Worm (Caenorhabditis elegans) whole organism, midembryonic: ENCODE results near the gene K03B4.2.

Experiments
- T22C8.4 ChIP-seq: fragments of 200-800 bp; sonication (Bioruptor generic); IDR thresholded peaks from 2 replicates; pipeline ENCODE4 v1.3.6; 2022; ENCODE audit warnings: missing genetic modification characterization, missing compliant biosample characterization
- cog-1 ChIP-seq: sonication (generic microtip); optimal IDR thresholded peaks from 2 replicates; lab custom pipeline; 2016; ENCODE audit warnings: missing genetic modification characterization, missing compliant biosample characterization
- flt-1 ChIP-seq: fragments of 200-800 bp; sonication (Bioruptor generic); IDR thresholded peaks from 2 replicates; pipeline ENCODE4 v1.3.6; 2022; ENCODE audit warnings: missing genetic modification characterization, missing compliant biosample characterization
- klf-2 ChIP-seq: fragments of 200-800 bp; sonication (Bioruptor generic); conservative IDR thresholded peaks from 2 replicates; pipeline ENCODE4 v1.3.6; 2022; ENCODE audit warnings: missing genetic modification reagents, missing genetic modification characterization, missing compliant biosample characterization
- med-1 ChIP-seq: sonication (generic microtip); optimal IDR thresholded peaks from 2 replicates; lab custom pipeline; 2017; ENCODE audit warnings: missing genetic modification characterization, mild to moderate bottlenecking, missing compliant biosample characterization, antibody characterized with exemption, missing genetic modification reagents; ENCODE audit not compliant: insufficient read depth
- ref-1 ChIP-seq: fragments of 200-800 bp; sonication (Bioruptor generic); conservative IDR thresholded peaks from 2 replicates; pipeline ENCODE4 v1.3.6; 2022; ENCODE audit warnings: missing genetic modification reagents, missing genetic modification characterization, missing compliant biosample characterization
- tab-1 ChIP-seq: fragments of 200-800 bp; sonication (Bioruptor generic); IDR thresholded peaks from 2 replicates; pipeline ENCODE4 v1.3.6; 2022; ENCODE audit warnings: missing genetic modification characterization, missing compliant biosample characterization
- ztf-23 ChIP-seq: fragments of 200-800 bp; sonication (Bioruptor generic); IDR thresholded peaks from 2 replicates; pipeline ENCODE4 v1.3.6; 2022; ENCODE audit warnings: missing genetic modification reagents, missing genetic modification characterization, missing compliant biosample characterization
- ztf-29 ChIP-seq: fragments of 200-800 bp; sonication (Bioruptor generic); IDR thresholded peaks from 2 replicates; pipeline ENCODE4 v1.3.6; 2022; ENCODE audit warnings: missing genetic modification reagents, missing genetic modification characterization, missing compliant biosample characterization

The K03B4.2 gene

ce11 chrV:4676812-4677211 lies 11.0 kb upstream of the K03B4.2 start:
- no peak for TF ChIP-seq cog-1 (tag; lab: Kevin White, UChicago)
- no peak for TF ChIP-seq flt-1 (GFP tag; lab: Robert Waterston, UW)
- no peak for TF ChIP-seq ztf-29
- TF ChIP-seq ref-1 (GFP tag; lab: Robert Waterston, UW) = no peak
- TF ChIP-seq med-1 (GFP tag; lab: Kevin White, UChicago) = no peak
- no peak for TF ChIP-seq klf-2 (GFP tag; lab: Robert Waterston, UW)
- TF ChIP-seq ztf-23 (GFP tag; lab: Robert Waterston, UW) = no peak
- no peak for TF ChIP-seq tab-1
- no peak for TF ChIP-seq T22C8.4 (GFP tag; lab: Robert Waterston, UW)

DNA sequence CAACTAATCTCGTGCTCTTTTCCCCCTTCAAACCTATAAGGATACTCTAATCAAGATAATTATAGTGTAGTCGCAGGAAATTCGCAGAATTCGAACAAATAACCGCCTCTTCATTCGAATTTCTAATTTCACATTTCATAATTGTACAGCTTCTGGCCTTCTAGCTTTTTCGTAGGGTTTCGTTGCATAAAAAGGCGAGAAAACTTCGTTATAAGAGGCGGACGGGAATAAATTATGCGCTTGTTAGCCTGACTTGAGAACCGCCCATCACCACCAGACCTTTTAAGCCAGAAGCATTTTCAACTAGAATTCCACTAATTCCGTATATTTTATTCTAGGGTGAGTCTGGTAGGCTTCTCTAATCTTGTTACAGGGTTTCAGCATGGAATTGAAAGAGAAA lies 6.1 kb upstream of the K03B4.2 start, which contains the start of gene K03B4.4:
Gene K03B4.4 (plus strand): TSS at position 301 of the 400 bp plus-strand sequence.
- TF ChIP-seq ref-1 (GFP tag; lab: Robert Waterston, UW) = no peak
- no peak for TF ChIP-seq flt-1 (GFP tag; lab: Robert Waterston, UW)
- TF ChIP-seq T22C8.4 (GFP tag; lab: Robert Waterston, UW) = no peak
- no peak for TF ChIP-seq tab-1
- no peak for TF ChIP-seq klf-2 (GFP tag; lab: Robert Waterston, UW)
- no peak for TF ChIP-seq med-1 (GFP tag; lab: Kevin White, UChicago)
- TF ChIP-seq ztf-29 = no peak
- TF ChIP-seq cog-1 (tag; lab: Kevin White, UChicago) = no peak
- no peak for TF ChIP-seq ztf-23 (GFP tag; lab: Robert Waterston, UW)

ce11 chrV:4684137-4684536 lies 3.7 kb upstream of the K03B4.2 start:
- TF ChIP-seq cog-1 (tag; lab: Kevin White, UChicago) = no peak
- TF ChIP-seq tab-1 = no peak
- TF ChIP-seq T22C8.4 (GFP tag; lab: Robert Waterston, UW) = no peak
- no peak for TF ChIP-seq klf-2 (GFP tag; lab: Robert Waterston, UW)
- no peak for TF ChIP-seq ztf-29
- no peak for TF ChIP-seq ref-1 (GFP tag; lab: Robert Waterston, UW)
- TF ChIP-seq med-1 (GFP tag; lab: Kevin White, UChicago) = no peak
- TF ChIP-seq flt-1 (GFP tag; lab: Robert Waterston, UW) = no peak
- no peak for TF ChIP-seq ztf-23 (GFP tag; lab: Robert Waterston, UW)

ce11 chrV:4686680-4687470 lies 919 bp upstream of the K03B4.2 start, which contains the start of gene taf-10:
taf-10 (plus strand) TSS chrV:4687103.
- TF ChIP-seq ztf-29 (no peak), T22C8.4 (GFP tag; lab: Robert Waterston, UW) (no peak), flt-1 (GFP tag; lab: Robert Waterston, UW) (no peak), med-1 (GFP tag; lab: Kevin White, UChicago) (no peak), ref-1 (GFP tag; lab: Robert Waterston, UW) (no peak)

- TF ChIP-seq klf-2 (GFP tag; lab: Robert Waterston, UW) = no peak
- no peak for TF ChIP-seq ztf-29
- TF ChIP-seq ztf-23 (GFP tag; lab: Robert Waterston, UW) = no peak
- TF ChIP-seq flt-1 (GFP tag; lab: Robert Waterston, UW) = no peak
- TF ChIP-seq med-1 (GFP tag; lab: Kevin White, UChicago) = no peak
- no peak for TF ChIP-seq tab-1
- no peak for TF ChIP-seq T22C8.4 (GFP tag; lab: Robert Waterston, UW)
- TF ChIP-seq cog-1 (tag; lab: Kevin White, UChicago) = no peak
- TF ChIP-seq ref-1 (GFP tag; lab: Robert Waterston, UW) = no peak
Observed at ce11 chrV:4689234-4689633, 1.4 kb downstream of the K03B4.2 start, which contains the start of gene K03B4.1. K03B4.1 (plus strand) TSS chrV:4689330.

- TF ChIP-seq med-1 (GFP tag; lab: Kevin White, UChicago) (no peak), T22C8.4 (GFP tag; lab: Robert Waterston, UW) (no peak), ztf-23 (GFP tag; lab: Robert Waterston, UW) (no peak), klf-2 (GFP tag; lab: Robert Waterston, UW) (no peak)
Observed at ce11 chrV:4691657-4692056, 3.9 kb downstream of the K03B4.2 start.

DNA sequence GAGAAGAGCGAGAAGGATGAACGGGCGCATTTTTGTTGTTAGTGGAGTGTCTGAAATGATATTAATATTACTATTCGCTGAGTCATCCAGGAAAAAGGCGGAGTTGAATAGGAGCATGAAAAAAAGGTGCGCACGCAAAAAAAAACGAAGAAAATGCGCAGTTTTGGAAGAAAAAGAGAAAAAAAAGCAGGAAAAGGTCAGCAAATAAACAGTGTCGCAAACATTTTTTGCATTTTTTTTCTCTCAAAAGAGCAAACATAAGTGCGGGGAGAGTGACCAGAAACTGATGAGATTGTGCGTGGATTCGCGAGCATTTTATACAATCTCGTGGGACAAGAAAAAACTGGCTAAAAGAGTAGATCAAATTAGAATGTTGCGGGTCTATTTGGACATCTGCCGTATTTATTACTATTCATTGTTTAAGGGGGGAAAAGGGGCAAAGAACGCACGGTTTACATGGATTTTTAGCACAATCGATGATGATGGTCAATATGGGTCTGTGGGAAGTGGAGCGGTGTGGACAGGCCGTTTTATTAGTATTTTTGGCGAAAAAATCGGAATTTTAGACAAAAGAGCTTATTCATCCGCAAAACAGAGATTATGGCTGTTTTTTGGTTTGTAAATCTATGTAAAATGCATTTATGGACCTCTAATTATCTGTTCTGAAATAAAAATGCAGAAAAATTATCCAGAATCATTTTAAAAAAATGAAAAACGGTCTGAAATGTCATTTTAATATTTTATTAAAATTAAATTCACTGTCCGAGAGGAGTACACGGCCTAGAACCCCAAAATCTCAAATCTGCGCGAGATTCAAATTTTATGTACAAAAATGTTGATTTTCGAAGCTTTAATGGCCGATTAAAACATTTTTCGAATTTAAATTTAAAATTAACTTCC lies 4.8 kb downstream of the K03B4.2 start, which contains the start of gene cpg-8:
Gene cpg-8 (minus strand): TSS at position 51 of the 900 bp plus-strand sequence.
- no peak for TF ChIP-seq T22C8.4 (GFP tag; lab: Robert Waterston, UW)
- no peak for TF ChIP-seq flt-1 (GFP tag; lab: Robert Waterston, UW)
- no peak for TF ChIP-seq ref-1 (GFP tag; lab: Robert Waterston, UW)
- no peak for TF ChIP-seq cog-1 (tag; lab: Kevin White, UChicago)
- TF ChIP-seq ztf-23 (GFP tag; lab: Robert Waterston, UW) = no peak
- no peak for TF ChIP-seq tab-1
- TF ChIP-seq ztf-29 = no peak

DNA sequence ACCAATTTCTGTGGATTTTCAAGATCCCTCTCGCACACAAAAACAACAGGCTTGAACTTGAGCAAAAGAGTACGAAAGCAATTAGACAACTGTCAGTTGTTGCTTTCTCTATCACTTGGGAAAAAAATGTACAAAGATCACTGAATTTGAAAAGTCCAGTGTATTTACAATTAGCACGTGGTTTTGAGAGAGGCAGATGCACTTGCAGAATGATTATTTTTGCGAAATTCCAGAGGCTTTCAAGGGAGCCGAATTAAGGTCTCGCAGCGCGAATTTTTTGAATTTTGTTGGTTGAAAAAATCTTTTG lies 5.4 kb downstream of the K03B4.2 start:
- TF ChIP-seq flt-1 (GFP tag; lab: Robert Waterston, UW) = no peak
- no peak for TF ChIP-seq ztf-29

- TF ChIP-seq tab-1 (no peak), ref-1 (GFP tag; lab: Robert Waterston, UW) (no peak), ztf-23 (GFP tag; lab: Robert Waterston, UW) (no peak), ztf-29 (no peak), cog-1 (tag; lab: Kevin White, UChicago) (no peak), T22C8.4 (GFP tag; lab: Robert Waterston, UW) (no peak), klf-2 (GFP tag; lab: Robert Waterston, UW) (no peak), med-1 (GFP tag; lab: Kevin White, UChicago) (no peak), flt-1 (GFP tag; lab: Robert Waterston, UW) (no peak)
Observed at ce11 chrV:4694466-4695092, 6.8 kb downstream of the K03B4.2 start.
